Fruit fly (Drosophila melanogaster): ENCODE data around the gene Lcp65Ac.
"Not testable (repeated sequence)": the region's sequence is repeated elsewhere in the genome, so short reads cannot be mapped to it uniquely, and the experiment has no call there.

Gene Lcp65Ac

dm6 chr3L:6133546-6133945 lies 11.1 kb upstream of the Lcp65Ac start, which contains the start of gene Lcp65Ag2:
TSS of gene Lcp65Ag2 (minus strand) at chr3L:6133593.
- no peak for TF ChIP-seq noc (tag; optimal IDR thresholded peaks at IDR 0.05)

dm6 chr3L:6135174-6135573 lies 9.4 kb upstream of the Lcp65Ac start, which contains the start of gene Lcp65Ag1:
TSS of gene Lcp65Ag1 (minus strand) at chr3L:6135274.
- TF ChIP-seq noc (tag; optimal IDR thresholded peaks at IDR 0.05): no peak

dm6 chr3L:6136691-6137090 lies 7.9 kb upstream of the Lcp65Ac start, which contains the start of gene Lcp65Af:
TSS of gene Lcp65Af (minus strand) at chr3L:6136791.
- no peak for TF ChIP-seq noc (tag; optimal IDR thresholded peaks at IDR 0.05)

dm6 chr3L:6138018-6138417 lies 6.6 kb upstream of the Lcp65Ac start, which contains the start of gene Lcp65Ae:
TSS of gene Lcp65Ae (minus strand) at chr3L:6138118.
- no peak for TF ChIP-seq noc (tag; optimal IDR thresholded peaks at IDR 0.05)

DNA sequence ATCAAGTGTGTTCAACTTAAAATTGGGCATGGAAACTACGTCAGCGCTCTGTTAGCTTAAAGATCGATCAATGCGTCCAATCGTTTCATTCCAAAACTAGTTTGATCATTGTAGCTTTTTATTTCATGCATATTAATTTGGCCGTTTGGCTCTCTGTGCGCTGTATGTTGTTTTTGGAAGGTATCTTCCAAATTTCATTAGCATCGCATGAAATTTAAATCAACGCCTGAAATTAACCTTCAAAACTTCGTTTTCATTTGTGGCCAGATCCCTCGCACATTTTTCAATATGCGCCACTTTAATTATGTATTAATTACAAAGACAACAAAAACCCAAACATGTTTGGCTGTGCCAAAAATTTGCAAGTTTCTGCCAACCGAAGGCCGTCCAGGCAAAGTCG lies 6.0 kb upstream of the Lcp65Ac start:
- TF ChIP-seq noc (tag; optimal IDR thresholded peaks at IDR 0.05): no peak

DNA sequence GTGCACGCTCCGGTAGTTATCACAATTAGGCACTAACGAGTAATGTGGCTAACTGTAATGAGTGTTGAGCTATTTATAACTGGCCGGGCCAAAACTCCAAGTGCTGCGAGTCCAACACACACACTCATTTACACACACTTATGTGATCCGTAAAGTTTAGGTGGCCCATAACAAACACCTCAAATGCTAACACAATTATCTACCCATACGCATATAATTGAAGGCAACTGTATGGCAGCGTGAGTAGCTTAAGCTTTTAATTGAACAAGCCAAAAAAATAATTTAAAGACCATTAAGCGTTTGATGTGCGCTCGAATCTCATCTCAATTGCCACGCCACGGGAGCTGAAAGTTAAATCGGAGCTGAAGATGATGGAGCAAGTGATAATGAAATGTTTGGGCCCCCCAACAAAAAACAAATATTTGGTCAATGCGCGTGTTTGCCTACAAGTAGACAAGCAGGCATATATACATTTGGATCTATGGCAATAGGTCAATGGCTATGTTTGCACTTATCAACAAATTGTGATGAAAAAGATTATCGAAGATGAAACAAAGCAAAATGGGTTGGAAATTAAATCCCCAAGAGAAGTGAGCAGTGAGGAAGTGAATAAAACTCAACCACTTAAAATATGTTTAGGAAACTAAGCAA lies 4.6 kb upstream of the Lcp65Ac start, which contains the start of gene Cpr65Av:
Cpr65Av (minus strand) TSS at position 51 of the 651 bp plus-strand sequence.
- TF ChIP-seq noc (tag; optimal IDR thresholded peaks at IDR 0.05): no peak

- no peak for TF ChIP-seq noc (tag; optimal IDR thresholded peaks at IDR 0.05)
These were observed 3.7 kb upstream of the Lcp65Ac start for dm6 chr3L:6140771-6141472.

dm6 chr3L:6141538-6141937 lies 3.1 kb upstream of the Lcp65Ac start:
- TF ChIP-seq noc (tag; optimal IDR thresholded peaks at IDR 0.05): no peak

dm6 chr3L:6142313-6142712 lies 2.3 kb upstream of the Lcp65Ac start, which contains the start of gene Cpr65Aw:
TSS of gene Cpr65Aw (minus strand) at chr3L:6142413.
- TF ChIP-seq noc (tag; optimal IDR thresholded peaks at IDR 0.05): no peak

DNA sequence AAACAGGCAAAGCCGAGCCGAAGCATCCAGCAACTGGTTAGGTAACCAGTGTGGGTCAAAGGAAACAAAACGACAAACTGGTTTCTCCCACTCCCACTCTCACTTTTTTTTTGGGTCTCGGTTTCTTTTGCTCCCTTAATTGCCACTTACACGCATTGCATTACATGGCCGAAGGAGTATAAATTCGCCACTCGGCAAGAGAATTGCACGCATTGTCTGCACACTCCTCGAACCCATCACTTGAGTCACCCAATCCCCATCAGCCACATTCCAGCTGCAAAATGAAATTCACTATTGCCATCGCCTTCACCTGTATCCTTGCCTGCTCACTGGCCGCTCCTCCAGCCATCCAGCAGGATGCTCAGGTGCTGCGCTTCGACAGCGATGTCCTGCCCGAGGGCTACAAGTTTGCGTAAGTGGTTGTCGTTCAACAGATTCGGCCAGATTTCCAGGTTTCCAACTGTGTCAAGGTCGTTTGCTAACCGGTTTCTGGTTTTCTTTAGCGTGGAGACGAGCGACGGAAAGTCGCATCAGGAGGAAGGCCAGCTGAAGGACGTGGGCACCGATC lies 1.3 kb upstream of the Lcp65Ac start, which contains the start of gene Lcp65Ad:
Lcp65Ad (plus strand) TSS at position 208 of the 568 bp plus-strand sequence.
- no peak for TF ChIP-seq noc (tag; optimal IDR thresholded peaks at IDR 0.05)

DNA sequence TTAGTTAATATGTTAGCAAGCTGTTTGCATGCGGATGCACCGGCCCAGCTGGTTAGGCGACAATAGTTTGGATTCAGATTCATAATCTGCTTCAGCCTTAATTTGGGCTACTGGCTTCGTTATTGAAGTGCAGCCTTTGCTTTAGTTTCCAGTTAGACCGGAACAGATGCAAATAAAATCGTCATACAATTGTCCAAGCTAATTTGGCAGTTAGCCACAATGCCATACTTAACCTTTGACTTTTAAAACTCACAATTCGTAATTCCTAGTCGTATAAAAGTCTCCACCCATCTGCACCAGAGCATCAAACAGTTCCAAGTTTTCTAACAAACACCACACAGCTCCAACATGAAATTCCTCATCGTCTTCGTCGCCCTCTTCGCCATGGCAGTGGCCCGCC lies 1.8 kb downstream of the Lcp65Ac start, which contains the start of gene Lcp65Ab2:
Lcp65Ab2 (plus strand) TSS at position 301 of the 400 bp plus-strand sequence.
- TF ChIP-seq noc (tag; optimal IDR thresholded peaks at IDR 0.05): not testable (repeated sequence)

DNA sequence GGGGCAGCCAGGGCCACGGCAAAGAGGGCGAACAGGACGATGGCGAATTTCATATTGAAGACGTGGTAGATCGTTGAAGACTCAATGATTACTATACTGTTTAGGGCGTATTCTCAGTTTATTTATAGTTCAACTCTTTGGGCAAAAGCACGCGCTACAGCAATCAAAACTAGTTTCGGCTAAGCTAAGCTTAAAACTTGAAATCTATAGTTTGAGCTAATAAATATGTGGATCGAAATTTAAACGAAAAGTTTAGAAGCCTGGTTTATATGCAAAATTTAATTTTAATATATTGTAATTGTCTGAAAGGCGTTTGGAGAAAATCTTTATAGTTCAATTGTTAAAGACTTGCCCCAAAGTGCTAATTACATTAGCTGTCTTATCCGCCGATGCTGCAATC lies 3.3 kb downstream of the Lcp65Ac start, which contains the start of gene Cpr65Ax1:
Cpr65Ax1 (minus strand) TSS at position 101 of the 400 bp plus-strand sequence.
- not testable (repeated sequence) for TF ChIP-seq noc (tag; optimal IDR thresholded peaks at IDR 0.05)

DNA sequence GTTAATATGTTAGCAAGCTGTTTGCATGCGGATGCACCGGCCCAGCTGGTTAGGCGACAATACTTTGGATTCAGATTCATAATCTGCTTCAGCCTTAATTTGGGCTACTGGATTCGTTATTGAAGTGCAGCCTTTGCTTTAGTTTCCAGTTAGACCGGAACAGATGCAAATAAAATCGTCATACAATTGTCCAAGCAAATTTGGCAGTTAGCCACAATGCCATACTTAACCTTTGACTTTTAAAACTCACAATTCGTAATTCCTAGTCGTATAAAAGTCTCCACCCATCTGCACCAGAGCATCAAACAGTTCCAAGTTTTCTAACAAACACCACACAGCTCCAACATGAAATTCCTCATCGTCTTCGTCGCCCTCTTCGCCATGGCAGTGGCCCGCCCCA lies 4.6 kb downstream of the Lcp65Ac start, which contains the start of gene Lcp65Ab1:
Lcp65Ab1 (plus strand) TSS at position 301 of the 400 bp plus-strand sequence.
- TF ChIP-seq noc (tag; optimal IDR thresholded peaks at IDR 0.05): not testable (repeated sequence)

- TF ChIP-seq noc (tag; optimal IDR thresholded peaks at IDR 0.05): not testable (repeated sequence)
These were observed 6.2 kb downstream of the Lcp65Ac start, which contains the start of the genes Cpr65Ax2 and Lcp65Aa for dm6 chr3L:6150757-6151354. TSS of gene Cpr65Ax2 (minus strand) at chr3L:6150857. TSS of gene Lcp65Aa (plus strand) at chr3L:6151304.

DNA sequence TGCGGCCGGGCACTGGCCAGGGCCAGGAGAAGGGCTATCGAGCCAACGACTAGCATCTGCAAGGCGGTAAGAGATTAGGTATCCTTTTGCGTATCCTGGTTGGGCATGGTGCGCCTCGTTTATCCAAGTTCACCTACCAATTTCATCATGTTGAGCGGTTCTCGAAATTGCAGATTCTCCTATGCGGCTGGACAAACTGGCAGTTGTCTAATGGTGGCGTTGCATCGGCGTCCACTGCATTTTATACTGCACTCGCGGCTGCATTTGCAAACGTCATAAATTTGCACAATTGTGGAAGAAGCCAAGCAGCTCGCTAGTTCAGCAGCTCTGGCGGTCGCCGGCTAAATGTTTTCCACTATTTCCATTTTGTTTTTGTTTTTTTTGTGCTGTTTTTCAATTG lies 7.9 kb downstream of the Lcp65Ac start, which contains the start of gene Acp65Aa:
Acp65Aa (minus strand) TSS at position 215 of the 400 bp plus-strand sequence.
- no peak for TF ChIP-seq noc (tag; optimal IDR thresholded peaks at IDR 0.05)
